Fruit fly (Drosophila melanogaster) whole organism, prepupa: ENCODE results near the gene CG14915.

ENCODE experiments used
- Blimp-1 ChIP-seq: fragments of 200-800 bp; sonication (Bioruptor generic); optimal IDR thresholded peaks from 3 replicates; lab custom pipeline; 2017; ENCODE audit warnings: missing biosample characterization, missing genetic modification characterization, mild to moderate bottlenecking, moderate library complexity, missing genetic modification reagents
- CG11294 ChIP-seq: fragments of 200-800 bp; sonication (Bioruptor generic); IDR thresholded peaks from 2 replicates; pipeline ENCODE4 v1.3.6; 2022; ENCODE audit warnings: missing biosample characterization, missing genetic modification characterization
- CG11762 ChIP-seq: fragments of 200-800 bp; sonication (Bioruptor generic); optimal IDR thresholded peaks from 3 replicates; lab custom pipeline; 2016; ENCODE audit warnings: missing biosample characterization, missing genetic modification characterization; ENCODE audit not compliant: insufficient read depth
- CG11902 ChIP-seq: fragments of 200-800 bp; sonication (Bioruptor generic); optimal IDR thresholded peaks from 3 replicates; lab custom pipeline; 2016; ENCODE audit warnings: missing biosample characterization, missing genetic modification characterization
- CG15336 ChIP-seq: fragments of 200-800 bp; sonication (Bioruptor generic); IDR thresholded peaks from 2 replicates; pipeline ENCODE4 v1.3.6; 2022; ENCODE audit warnings: missing biosample characterization, missing genetic modification characterization
- CG1621 ChIP-seq: fragments of 200-800 bp; sonication (Bioruptor generic); optimal IDR thresholded peaks from 3 replicates; lab custom pipeline; 2018; ENCODE audit warnings: missing biosample characterization, mild to moderate bottlenecking, missing genetic modification characterization
- CG16779 ChIP-seq: fragments of 200-800 bp; sonication (Bioruptor generic); optimal IDR thresholded peaks from 3 replicates; lab custom pipeline; 2017; ENCODE audit warnings: missing biosample characterization, mild to moderate bottlenecking, missing genetic modification characterization
- CG3032 ChIP-seq: fragments of 200-800 bp; optimal IDR thresholded peaks from 2 replicates; lab custom pipeline; 2019; ENCODE audit warnings: missing biosample characterization, mild to moderate bottlenecking, missing genetic modification characterization, moderate library complexity
- CG34406 ChIP-seq: fragments of 200-800 bp; sonication (Bioruptor generic); optimal IDR thresholded peaks from 3 replicates; lab custom pipeline; 2016; ENCODE audit warnings: missing biosample characterization, missing genetic modification characterization
- CG3919 ChIP-seq: fragments of 200-800 bp; sonication (Bioruptor generic); optimal IDR thresholded peaks from 3 replicates; lab custom pipeline; 2016; ENCODE audit warnings: missing biosample characterization, missing genetic modification characterization
- CG6163 ChIP-seq: fragments of 200-800 bp; sonication (Bioruptor generic); IDR thresholded peaks from 3 replicates; pipeline ENCODE4 v1.3.6; 2022; ENCODE audit warnings: missing biosample characterization, missing genetic modification characterization
- CG6276 ChIP-seq: fragments of 200-800 bp; sonication (Bioruptor generic); optimal IDR thresholded peaks from 2 replicates; lab custom pipeline; 2017; ENCODE audit warnings: missing biosample characterization, mild to moderate bottlenecking, missing genetic modification characterization
- CG6792 ChIP-seq: fragments of 200-800 bp; sonication (Bioruptor generic); optimal IDR thresholded peaks from 3 replicates; lab custom pipeline; 2016; ENCODE audit warnings: missing biosample characterization, missing genetic modification characterization
- CG6808 ChIP-seq: fragments of 200-800 bp; sonication (Bioruptor generic); optimal IDR thresholded peaks from 3 replicates; lab custom pipeline; 2017; ENCODE audit warnings: missing biosample characterization, missing genetic modification characterization, mild to moderate bottlenecking, moderate library complexity, missing genetic modification reagents
- CG6854 ChIP-seq: fragments of 200-800 bp; sonication (Bioruptor generic); optimal IDR thresholded peaks from 2 replicates; lab custom pipeline; 2017; ENCODE audit warnings: missing biosample characterization, mild to moderate bottlenecking, missing genetic modification characterization
- CG8119 ChIP-seq: fragments of 200-800 bp; sonication (Bioruptor generic); IDR thresholded peaks from 3 replicates; pipeline ENCODE4 v1.3.6; 2022; ENCODE audit warnings: missing biosample characterization, missing genetic modification characterization
- CG8319 ChIP-seq: fragments of 200-800 bp; sonication (Bioruptor generic); optimal IDR thresholded peaks from 3 replicates; lab custom pipeline; 2016; ENCODE audit warnings: missing biosample characterization, missing genetic modification characterization
- CG8632 ChIP-seq: fragments of 200-800 bp; sonication (Bioruptor generic); optimal IDR thresholded peaks from 3 replicates; lab custom pipeline; 2016; ENCODE audit warnings: missing biosample characterization, missing genetic modification characterization
- CG9139 ChIP-seq: fragments of 200-800 bp; sonication (Bioruptor generic); optimal IDR thresholded peaks from 3 replicates; lab custom pipeline; 2017; ENCODE audit warnings: missing biosample characterization, mild to moderate bottlenecking, missing genetic modification characterization
- Ets21C ChIP-seq: fragments of 200-800 bp; sonication (Bioruptor generic); optimal IDR thresholded peaks from 3 replicates; lab custom pipeline; 2016; ENCODE audit warnings: missing biosample characterization, missing genetic modification characterization
- Ets96B ChIP-seq: fragments of 200-800 bp; optimal IDR thresholded peaks from 2 replicates; lab custom pipeline; 2019; ENCODE audit warnings: missing biosample characterization, mild to moderate bottlenecking, missing genetic modification characterization, moderate library complexity
- Gug ChIP-seq: fragments of 200-800 bp; sonication (Bioruptor generic); IDR thresholded peaks from 2 replicates; pipeline ENCODE4 v1.3.6; 2022; ENCODE audit warnings: missing biosample characterization, missing genetic modification characterization
- Hr38 ChIP-seq: sonication (Bioruptor generic); optimal IDR thresholded peaks from 2 replicates; lab custom pipeline; 2016; ENCODE audit warnings: missing biosample characterization, missing genetic modification characterization
- Hr4 ChIP-seq: fragments of 200-800 bp; sonication (Bioruptor generic); optimal IDR thresholded peaks from 3 replicates; lab custom pipeline; 2016; ENCODE audit warnings: missing biosample characterization, missing genetic modification characterization
- OdsH ChIP-seq: fragments of 200-800 bp; sonication (Bioruptor generic); optimal IDR thresholded peaks from 3 replicates; lab custom pipeline; 2016; ENCODE audit warnings: missing biosample characterization, missing genetic modification characterization
- Smox ChIP-seq: fragments of 200-800 bp; sonication (Bioruptor generic); optimal IDR thresholded peaks from 3 replicates; lab custom pipeline; 2016; ENCODE audit warnings: missing biosample characterization, missing genetic modification characterization
- Sox102F ChIP-seq: fragments of 200-800 bp; sonication (Bioruptor generic); optimal IDR thresholded peaks from 2 replicates; lab custom pipeline; 2016; ENCODE audit warnings: missing biosample characterization, mild to moderate bottlenecking, missing genetic modification characterization
- Sox14 ChIP-seq: fragments of 200-800 bp; sonication (Bioruptor generic); optimal IDR thresholded peaks from 3 replicates; lab custom pipeline; 2016; ENCODE audit warnings: missing biosample characterization, missing genetic modification characterization
- Sox15 ChIP-seq: fragments of 200-800 bp; sonication (Bioruptor generic); optimal IDR thresholded peaks from 3 replicates; lab custom pipeline; 2016; ENCODE audit warnings: missing biosample characterization, missing genetic modification characterization
- achi ChIP-seq: fragments of 200-800 bp; sonication (Bioruptor generic); optimal IDR thresholded peaks from 3 replicates; lab custom pipeline; 2016; ENCODE audit warnings: missing biosample characterization, missing genetic modification characterization
- acj6 ChIP-seq: fragments of 200-800 bp; sonication (Bioruptor generic); optimal IDR thresholded peaks from 3 replicates; lab custom pipeline; 2016; ENCODE audit warnings: missing biosample characterization, missing genetic modification characterization
- cyc ChIP-seq: fragments of 200-800 bp; sonication (Bioruptor generic); optimal IDR thresholded peaks from 3 replicates; lab custom pipeline; 2016; ENCODE audit warnings: missing biosample characterization, missing genetic modification characterization
- dac ChIP-seq: fragments of 200-800 bp; sonication (Bioruptor generic); optimal IDR thresholded peaks from 2 replicates; lab custom pipeline; 2017; ENCODE audit warnings: missing biosample characterization, mild to moderate bottlenecking, missing genetic modification characterization
- dsx ChIP-seq: fragments of 200-800 bp; optimal IDR thresholded peaks from 3 replicates; lab custom pipeline; 2019; ENCODE audit warnings: missing biosample characterization, mild to moderate bottlenecking, missing genetic modification characterization, moderate library complexity; ENCODE audit not compliant: poor library complexity, severe bottlenecking
- eg ChIP-seq: fragments of 200-800 bp; sonication (Bioruptor generic); IDR thresholded peaks from 3 replicates; pipeline ENCODE4 v1.3.6; 2022; ENCODE audit warnings: missing biosample characterization, missing genetic modification characterization
- esn ChIP-seq: fragments of 200-800 bp; sonication (Bioruptor generic); optimal IDR thresholded peaks from 2 replicates; lab custom pipeline; 2016; ENCODE audit warnings: missing biosample characterization, mild to moderate bottlenecking, missing genetic modification characterization, moderate library complexity
- fd59A ChIP-seq: fragments of 200-800 bp; sonication (Bioruptor generic); optimal IDR thresholded peaks from 2 replicates; lab custom pipeline; 2017; ENCODE audit warnings: missing biosample characterization, mild to moderate bottlenecking, missing genetic modification characterization, missing genetic modification reagents
- fd85E ChIP-seq: fragments of 200-800 bp; sonication (Bioruptor generic); optimal IDR thresholded peaks from 3 replicates; lab custom pipeline; 2016; ENCODE audit warnings: missing biosample characterization, missing genetic modification characterization
- fkh ChIP-seq: fragments of 200-800 bp; sonication (Bioruptor generic); optimal IDR thresholded peaks from 3 replicates; lab custom pipeline; 2017; ENCODE audit warnings: missing biosample characterization, mild to moderate bottlenecking, missing genetic modification characterization, moderate library complexity
- pdm3 ChIP-seq: fragments of 200-800 bp; sonication (Bioruptor generic); optimal IDR thresholded peaks from 3 replicates; lab custom pipeline; 2016; ENCODE audit warnings: missing biosample characterization, missing genetic modification characterization
- salr ChIP-seq, 2 experiments: fragments of 200-800 bp; sonication (Bioruptor generic); optimal IDR thresholded peaks; 3 replicates each; lab custom pipeline; 2016 to 2018; ENCODE audit warnings: missing biosample characterization in 2 of 2, missing genetic modification characterization in 2 of 2, mild to moderate bottlenecking in 1 of 2
- spab ChIP-seq: fragments of 200-800 bp; sonication (Bioruptor generic); optimal IDR thresholded peaks from 2 replicates; lab custom pipeline; 2017; ENCODE audit warnings: missing biosample characterization, mild to moderate bottlenecking, missing genetic modification characterization, missing genetic modification reagents
- svp ChIP-seq: fragments of 200-800 bp; sonication (Bioruptor generic); peaks from one replicate; lab custom pipeline; 2016; ENCODE audit warnings: missing biosample characterization, missing genetic modification characterization
- topi ChIP-seq: fragments of 200-800 bp; sonication (Bioruptor generic); optimal IDR thresholded peaks from 3 replicates; lab custom pipeline; 2016; ENCODE audit warnings: missing biosample characterization, missing genetic modification characterization

The CG14915 gene

DNA sequence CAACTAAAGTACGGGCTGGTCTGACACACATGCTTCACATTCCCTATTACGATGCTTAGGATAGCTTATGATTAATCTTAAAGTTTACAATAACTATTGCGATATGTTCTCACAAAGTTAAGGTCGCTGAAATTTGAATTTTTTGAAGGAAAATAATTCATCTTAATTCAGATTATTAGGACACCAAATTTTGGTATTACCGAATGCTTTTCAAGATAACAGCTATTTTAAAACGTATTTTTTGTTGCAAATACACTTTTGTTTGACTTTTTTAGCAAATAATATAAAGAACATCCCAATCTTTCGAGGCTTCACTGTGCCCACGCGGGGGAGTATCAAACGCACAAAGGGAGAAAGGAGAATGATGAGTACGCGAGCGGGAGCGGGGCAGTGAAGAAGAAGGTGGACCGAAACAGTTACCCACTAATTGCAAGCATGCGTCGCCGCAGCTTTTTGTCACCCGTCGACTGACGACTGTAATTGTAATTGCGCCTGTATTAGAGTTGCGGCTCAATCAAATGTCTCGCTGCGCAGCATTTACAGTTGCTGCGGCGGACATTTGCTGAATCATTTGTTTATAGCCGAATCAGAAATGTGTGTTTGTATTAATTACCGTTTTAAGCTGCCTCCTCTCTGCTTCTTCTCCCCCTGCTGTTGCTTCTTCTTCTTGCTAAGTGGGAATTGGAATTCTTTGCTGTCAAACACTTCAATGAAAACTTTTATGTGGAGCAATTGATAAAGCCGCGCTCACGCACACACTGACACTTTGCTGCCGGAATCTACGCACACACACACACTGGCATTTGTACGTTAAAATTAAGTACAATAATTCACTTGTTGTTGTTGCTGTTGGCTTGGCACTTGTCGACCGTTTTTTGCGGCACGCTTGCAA is 4.6 kb upstream of the CG14915 start (continued):
- TF ChIP-seq Hr38 (GFP tag; lab: Kevin White, UChicago) (no peak), CG34406 (peak; percentile 60), acj6 (GFP tag; lab: Kevin White, UChicago) (peak; percentile 69), Blimp-1 (GFP tag; lab: Kevin White, UChicago) (no peak), OdsH (GFP tag; lab: Kevin White, UChicago) (peak; percentile 53), CG3919 (GFP tag; lab: Kevin White, UChicago) (peak; percentile 56), dsx (GFP tag; lab: Kevin White, UChicago) (no peak), Hr4 (peak; percentile 77), Ets21C (peak; percentile 75), CG9139 (no peak), fkh (GFP tag; lab: Kevin White, UChicago) (no peak), CG16779 (tag; lab: Kevin White, UChicago) (no peak), CG15336 (peak; percentile 65), Gug (GFP tag; lab: Robert Waterston, UW) (peak; percentile 31; the same call in 1 of the 2 replicates), topi (GFP tag; lab: Kevin White, UChicago) (peak; percentile 74), CG11294 (GFP tag; lab: Robert Waterston, UW) (no peak), CG6163 (GFP tag; lab: Robert Waterston, UW) (0 out of 3 replicates have a peak, but pooled peaks have one; percentile 31)

DNA sequence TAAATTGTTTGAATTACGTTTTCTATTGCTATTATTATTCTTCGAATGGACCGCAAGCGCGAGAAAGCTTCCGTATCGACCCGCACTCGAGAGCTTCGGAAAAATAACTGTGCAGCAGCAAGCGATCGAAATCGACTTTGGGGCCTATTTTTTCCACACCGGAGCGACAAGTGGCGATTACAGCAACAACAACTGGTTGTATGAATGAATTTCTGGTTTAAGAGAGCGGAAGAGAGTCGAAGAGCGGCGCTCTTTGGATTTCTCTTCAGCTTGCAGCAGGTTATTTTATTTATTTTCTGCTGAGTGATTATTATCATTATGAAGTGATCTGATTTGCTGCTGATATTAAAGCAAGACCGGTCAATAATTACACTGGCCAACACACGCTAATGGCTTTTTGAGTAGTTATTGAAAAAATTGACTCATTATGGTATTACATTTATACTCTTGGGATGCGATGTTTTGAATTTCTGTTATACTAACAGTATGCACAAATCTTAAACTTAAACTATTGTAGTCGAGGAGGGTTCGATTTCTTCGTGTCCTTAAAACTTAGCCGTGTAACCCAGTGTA is 3.9 kb upstream of the CG14915 start, which contains the start of gene Samuel:
Samuel (minus strand) TSS at position 112 of the 573 bp plus-strand sequence.
- TF ChIP-seq Hr4 (peak; percentile 11), Gug (GFP tag; lab: Robert Waterston, UW) (no peak), fd85E (GFP tag; lab: Kevin White, UChicago) (no peak), spab (GFP tag; lab: Kevin White, UChicago) (peak; percentile 34), CG3919 (GFP tag; lab: Kevin White, UChicago) (peak; percentile 17), eg (GFP tag; lab: Robert Waterston, UW) (peak; percentile 73; the same call in 1 of the 3 replicates), CG11762 (peak; percentile 50), CG15336 (peak; percentile 65), CG6792 (GFP tag; lab: Kevin White, UChicago) (peak; percentile 36), acj6 (GFP tag; lab: Kevin White, UChicago) (peak; percentile 11), fd59A (peak; percentile 17), CG34406 (peak; percentile 41), CG9139 (peak; percentile 53), Sox102F (GFP tag; lab: Kevin White, UChicago) (peak; percentile 64), salr (GFP tag; optimal IDR thresholded peaks at IDR 0.05; lab: Kevin White, UChicago) (peak; percentile 5 to 44), esn (GFP tag; lab: Kevin White, UChicago) (peak; percentile 28), svp (GFP tag; lab: Kevin White, UChicago) (peak; percentile 86), pdm3 (GFP tag; lab: Kevin White, UChicago) (peak; percentile 49), Smox (GFP tag; lab: Kevin White, UChicago) (peak; percentile 17), OdsH (GFP tag; lab: Kevin White, UChicago) (peak; percentile 42), cyc (GFP tag; lab: Kevin White, UChicago) (no peak), CG11294 (GFP tag; lab: Robert Waterston, UW) (no peak), CG8319 (GFP tag; lab: Kevin White, UChicago) (no peak), topi (GFP tag; lab: Kevin White, UChicago) (peak; percentile 55), CG3032 (peak; percentile 29), CG1621 (tag; lab: Kevin White, UChicago) (peak; percentile 22), Sox14 (GFP tag; lab: Kevin White, UChicago) (peak; percentile 32), CG6163 (GFP tag; lab: Robert Waterston, UW) (peak; percentile 72), Blimp-1 (GFP tag; lab: Kevin White, UChicago) (no peak), Sox15 (GFP tag; lab: Kevin White, UChicago) (no peak), CG8119 (GFP tag; lab: Robert Waterston, UW) (peak; percentile 68; the same call in 2 of the 3 replicates), achi (GFP tag; lab: Kevin White, UChicago) (peak; percentile 23), CG11902 (GFP tag; lab: Kevin White, UChicago) (no peak), Ets96B (peak; percentile 48), CG16779 (tag; lab: Kevin White, UChicago) (peak; percentile 68), CG6808 (GFP tag; lab: Kevin White, UChicago) (peak; percentile 59), CG8632 (peak; percentile 47), Hr38 (GFP tag; lab: Kevin White, UChicago) (no peak), dac (GFP tag; lab: Kevin White, UChicago) (no peak), dsx (GFP tag; lab: Kevin White, UChicago) (peak; percentile 57), CG6276 (GFP tag; lab: Kevin White, UChicago) (peak; percentile 62), CG6854 (GFP tag; lab: Kevin White, UChicago) (peak; percentile 87)
